Worm (Caenorhabditis elegans) whole organism, L2 larva: ENCODE data around the gene T04C9.3.

ENCODE experiments used
- ama-1 ChIP-seq: fragments of 150-350 bp; optimal IDR thresholded peaks from 2 replicates; lab custom pipeline; 2018; ENCODE audit warnings: inconsistent platforms
- ceh-16 ChIP-seq: fragments of 150-350 bp; optimal IDR thresholded peaks from 2 replicates; lab custom pipeline; 2014; ENCODE audit warnings: missing biosample characterization, missing genetic modification characterization
- fos-1 ChIP-seq: fragments of 150-350 bp; optimal IDR thresholded peaks from 2 replicates; lab custom pipeline; 2014; ENCODE audit warnings: missing biosample characterization, missing genetic modification characterization
- nhr-10 ChIP-seq: sonication (generic microtip); optimal IDR thresholded peaks from 2 replicates; lab custom pipeline; 2017; ENCODE audit warnings: missing biosample characterization, missing genetic modification characterization
- nhr-11 ChIP-seq: fragments of 150-350 bp; optimal IDR thresholded peaks from 2 replicates; lab custom pipeline; 2014; ENCODE audit warnings: missing biosample characterization, missing genetic modification characterization
- nhr-12 ChIP-seq: fragments of 150-350 bp; optimal IDR thresholded peaks from 2 replicates; lab custom pipeline; 2014; ENCODE audit warnings: missing biosample characterization, missing genetic modification characterization
- snpc-4 ChIP-seq: fragments of 150-350 bp; optimal IDR thresholded peaks from 2 replicates; lab custom pipeline; 2014; ENCODE audit warnings: missing biosample characterization, missing genetic modification characterization

ce11 chrIII:5965839-5966463 is 19.5 kb upstream of the T04C9.3 start, which contains the start of gene dct-6:
- TF ChIP-seq nhr-12 (tag; lab: Kevin White, UChicago) (no peak), nhr-10 (tag; lab: Kevin White, UChicago) (no peak), ama-1 (no peak), ceh-16 (no peak), nhr-11 (no peak), fos-1 (peak; percentile 79), snpc-4 (no peak)
